Worm (Caenorhabditis elegans) whole organism, L4 larva: Measurements from ENCODE around the gene rbd-1.
"Not testable (repeated sequence)": the region's sequence is repeated elsewhere in the genome, so short reads cannot be mapped to it uniquely, and the experiment has no call there.

Experiments used
- D1046.2 ChIP-seq: fragments of 200-800 bp; sonication (Bioruptor generic); IDR thresholded peaks from 2 replicates; pipeline ENCODE4 v1.3.6; 2022; ENCODE audit warnings: missing genetic modification characterization, missing compliant biosample characterization
- F10B5.3 ChIP-seq: sonication (generic microtip); optimal IDR thresholded peaks from 2 replicates; lab custom pipeline; 2016; ENCODE audit warnings: mild to moderate bottlenecking, missing genetic modification characterization, missing compliant biosample characterization
- F26F4.8 ChIP-seq: fragments of 200-800 bp; sonication (Bioruptor generic); conservative IDR thresholded peaks from 2 replicates; pipeline ENCODE4 v1.3.6; 2022; ENCODE audit warnings: missing genetic modification characterization, missing compliant biosample characterization
- Y75B8A.6 ChIP-seq: fragments of 200-800 bp; sonication (Bioruptor generic); IDR thresholded peaks from 2 replicates; pipeline ENCODE4 v1.3.6; 2022; ENCODE audit warnings: missing genetic modification reagents, missing genetic modification characterization, missing compliant biosample characterization
- ceh-20 ChIP-seq: fragments of 200-800 bp; sonication (Bioruptor generic); IDR thresholded peaks from 2 replicates; pipeline ENCODE4 v1.3.6; 2022; ENCODE audit warnings: missing genetic modification reagents, missing genetic modification characterization, missing compliant biosample characterization
- daf-12 ChIP-seq: fragments of 150-350 bp; optimal IDR thresholded peaks from 2 replicates; lab custom pipeline; 2014; ENCODE audit warnings: missing biosample characterization, missing genetic modification reagents, missing genetic modification characterization
- daf-16 ChIP-seq, 3 experiments: sonication (generic microtip); optimal IDR thresholded peaks; 2 replicates each; lab custom pipeline; 2016 to 2017; ENCODE audit warnings: missing genetic modification characterization in 3 of 3, missing genetic modification reagents in 3 of 3, mild to moderate bottlenecking in 2 of 3, missing compliant biosample characterization in 2 of 3, missing biosample characterization in 1 of 3, moderate library complexity in 1 of 3
- dmd-6 ChIP-seq: fragments of 200-800 bp; sonication (Bioruptor generic); IDR thresholded peaks from 2 replicates; pipeline ENCODE4 v1.3.6; 2022; ENCODE audit warnings: missing genetic modification reagents, missing genetic modification characterization, missing compliant biosample characterization
- dmd-8 ChIP-seq: fragments of 200-800 bp; sonication (Bioruptor generic); IDR thresholded peaks from 2 replicates; pipeline ENCODE4 v1.3.6; 2022; ENCODE audit warnings: missing genetic modification characterization, missing compliant biosample characterization
- dpl-1 ChIP-seq: fragments of 150-350 bp; optimal IDR thresholded peaks from 2 replicates; lab custom pipeline; 2014; ENCODE audit warnings: missing biosample characterization, missing genetic modification reagents, missing genetic modification characterization
- dve-1 ChIP-seq: sonication (generic microtip); optimal IDR thresholded peaks from 2 replicates; lab custom pipeline; 2017; ENCODE audit warnings: antibody characterized with exemption, mild to moderate bottlenecking, missing genetic modification characterization, missing compliant biosample characterization; ENCODE audit not compliant: insufficient read depth
- fos-1 ChIP-seq: fragments of 150-350 bp; optimal IDR thresholded peaks from 2 replicates; lab custom pipeline; 2014; ENCODE audit warnings: missing biosample characterization, missing genetic modification characterization
- hlh-11 ChIP-seq: fragments of 200-800 bp; sonication (Bioruptor generic); optimal IDR thresholded peaks from 2 replicates; lab custom pipeline; 2018; ENCODE audit warnings: mild to moderate bottlenecking, missing genetic modification characterization, missing compliant biosample characterization
- hlh-30 ChIP-seq: sonication (generic microtip); optimal IDR thresholded peaks from 2 replicates; lab custom pipeline; 2017; ENCODE audit warnings: antibody characterized with exemption, mild to moderate bottlenecking, missing genetic modification characterization, missing compliant biosample characterization; ENCODE audit not compliant: insufficient read depth
- hmg-1.1 ChIP-seq: fragments of 200-800 bp; sonication (Bioruptor generic); IDR thresholded peaks from 2 replicates; pipeline ENCODE4 v1.3.6; 2022; ENCODE audit warnings: missing genetic modification reagents, missing genetic modification characterization, missing compliant biosample characterization
- lin-1 ChIP-seq: fragments of 200-800 bp; sonication (Bioruptor generic); IDR thresholded peaks from 2 replicates; pipeline ENCODE4 v1.3.6; 2022; ENCODE audit warnings: missing genetic modification reagents, missing genetic modification characterization, missing compliant biosample characterization
- lin-15B ChIP-seq: fragments of 150-350 bp; sonication (generic microtip); optimal IDR thresholded peaks from 3 replicates; lab custom pipeline; 2014; ENCODE audit warnings: missing biosample characterization, missing genetic modification characterization
- lin-29 ChIP-seq: fragments of 200-800 bp; sonication (Bioruptor generic); IDR thresholded peaks from 2 replicates; pipeline ENCODE4 v1.3.6; 2022; ENCODE audit warnings: missing genetic modification reagents, missing genetic modification characterization, missing compliant biosample characterization
- lin-38 ChIP-seq: fragments of 200-800 bp; sonication (Bioruptor generic); IDR thresholded peaks from 2 replicates; pipeline ENCODE4 v1.3.6; 2022; ENCODE audit warnings: missing genetic modification reagents, missing genetic modification characterization, missing compliant biosample characterization
- lsy-2 ChIP-seq, 2 experiments: fragments of 150-350 bp in 1 of 2; sonication (generic microtip) in 1 of 2; optimal IDR thresholded peaks; 2 replicates each; lab custom pipeline; 2014 to 2017; ENCODE audit warnings: missing biosample characterization in 2 of 2, missing genetic modification characterization in 2 of 2
- madf-5 ChIP-seq, 2 experiments: fragments of 200-800 bp; sonication (Bioruptor generic); IDR thresholded peaks; 2 replicates each; pipeline ENCODE4 v1.3.6; 2022; ENCODE audit warnings: missing compliant biosample characterization in 2 of 2, missing genetic modification characterization in 2 of 2
- mxl-3 ChIP-seq: fragments of 200-800 bp; sonication (Bioruptor generic); optimal IDR thresholded peaks from 2 replicates; lab custom pipeline; 2018; ENCODE audit warnings: mild to moderate bottlenecking, missing genetic modification characterization, missing compliant biosample characterization
- nhr-10 ChIP-seq: fragments of 150-350 bp; optimal IDR thresholded peaks from 2 replicates; lab custom pipeline; 2014; ENCODE audit warnings: missing biosample characterization, missing genetic modification characterization
- nhr-111 ChIP-seq: fragments of 200-800 bp; sonication (Bioruptor generic); optimal IDR thresholded peaks from 2 replicates; lab custom pipeline; 2018; ENCODE audit warnings: mild to moderate bottlenecking, missing genetic modification characterization, missing compliant biosample characterization
- nhr-28 ChIP-seq: fragments of 150-350 bp; optimal IDR thresholded peaks from 2 replicates; lab custom pipeline; 2014; ENCODE audit warnings: missing biosample characterization, missing genetic modification characterization
- nhr-76 ChIP-seq: fragments of 150-350 bp; optimal IDR thresholded peaks from 2 replicates; lab custom pipeline; 2014; ENCODE audit warnings: missing biosample characterization, missing genetic modification characterization
- nhr-77 ChIP-seq: fragments of 150-350 bp; optimal IDR thresholded peaks from 2 replicates; lab custom pipeline; 2014; ENCODE audit warnings: missing biosample characterization, missing genetic modification characterization
- pha-4 ChIP-seq, 2 experiments: fragments of 150-350 bp in 1 of 2; fragments of 200-800 bp in 1 of 2; sonication (Bioruptor generic) in 1 of 2; IDR thresholded peaks in 1 of 2; optimal IDR thresholded peaks in 1 of 2; 2 replicates each; pipeline versions ENCODE4 v1.3.6 to Lab custom; 2014 to 2022; ENCODE audit warnings: missing genetic modification characterization in 2 of 2, missing genetic modification reagents in 2 of 2, missing biosample characterization in 1 of 2, missing compliant biosample characterization in 1 of 2
- pqm-1 ChIP-seq: sonication (generic microtip); optimal IDR thresholded peaks from 2 replicates; lab custom pipeline; 2017; ENCODE audit warnings: missing biosample characterization, missing genetic modification characterization
- rbr-2 ChIP-seq: sonication (generic microtip); optimal IDR thresholded peaks from 2 replicates; lab custom pipeline; 2016; ENCODE audit warnings: missing genotype, missing genetic modification characterization, missing compliant biosample characterization
- saeg-2 ChIP-seq: fragments of 200-800 bp; sonication (Bioruptor generic); IDR thresholded peaks from 2 replicates; pipeline ENCODE4 v1.3.6; 2022; ENCODE audit warnings: missing genetic modification reagents, missing genetic modification characterization, missing compliant biosample characterization
- snpc-4 ChIP-seq: fragments of 150-350 bp; optimal IDR thresholded peaks from 2 replicates; lab custom pipeline; 2014; ENCODE audit warnings: missing biosample characterization, missing genetic modification characterization
- spr-3 ChIP-seq: fragments of 200-800 bp; sonication (Bioruptor generic); optimal IDR thresholded peaks from 2 replicates; lab custom pipeline; 2018; ENCODE audit warnings: mild to moderate bottlenecking, missing genetic modification characterization, missing compliant biosample characterization
- tra-1 ChIP-seq: fragments of 200-800 bp; sonication (Bioruptor generic); IDR thresholded peaks from 2 replicates; pipeline ENCODE4 v1.3.6; 2022; ENCODE audit warnings: missing genetic modification reagents, missing genetic modification characterization, missing compliant biosample characterization
- ztf-11 ChIP-seq: fragments of 150-350 bp; optimal IDR thresholded peaks from 2 replicates; lab custom pipeline; 2014; ENCODE audit warnings: missing biosample characterization, missing genetic modification characterization

Gene rbd-1

ce11 chrIV:12724641-12725040 is at the start of gene rbd-1, which contains the start of gene T23F6.3 (continued):
- TF ChIP-seq daf-16 (GFP tag; optimal IDR thresholded peaks at IDR 0.05; lab: Kevin White, UChicago), result peak in 1 of 2 experiments; percentile 4
- peak; percentile 35 for TF ChIP-seq daf-16 (tag; optimal IDR thresholded peaks at IDR 0.05; lab: Kevin White, UChicago)
- TF ChIP-seq hmg-1.1, result peak; percentile 75
- TF ChIP-seq lsy-2 (tag; optimal IDR thresholded peaks at IDR 0.05; lab: Kevin White, UChicago), result peak; percentile 15 to 92
- TF ChIP-seq dpl-1 (GFP tag; lab: Kevin White, UChicago), result peak; percentile 99
- TF ChIP-seq madf-5 (GFP tag; IDR thresholded peaks at IDR 0.05; lab: Robert Waterston, UW), result no peak
- peak; percentile 78 for TF ChIP-seq hlh-30 (tag; lab: Kevin White, UChicago)
- no peak for TF ChIP-seq dmd-8
- TF ChIP-seq lin-1 (GFP tag; lab: Robert Waterston, UW), result peak; percentile 36; the same call in 1 of the 2 replicates
- TF ChIP-seq lin-15B (tag; lab: Kevin White, UChicago), result no peak
- TF ChIP-seq saeg-2, result no peak
- no peak for TF ChIP-seq F10B5.3
- TF ChIP-seq ceh-20 (GFP tag; lab: Robert Waterston, UW), result peak; percentile 49; the same call in 1 of the 2 replicates
- no peak for TF ChIP-seq daf-12 (tag; lab: Kevin White, UChicago)
- TF ChIP-seq D1046.2 (GFP tag; lab: Robert Waterston, UW), result no peak
- peak; percentile 52; the same call in 1 of the 2 replicates for TF ChIP-seq dmd-6 (GFP tag; lab: Robert Waterston, UW)
- TF ChIP-seq rbr-2 (tag; lab: Kevin White, UChicago), result peak; percentile 67
- peak; percentile 40; the same call in 1 of the 2 replicates for TF ChIP-seq tra-1 (GFP tag; lab: Robert Waterston, UW)
- TF ChIP-seq lin-29 (GFP tag; lab: Robert Waterston, UW), result no peak
- TF ChIP-seq Y75B8A.6 (GFP tag; lab: Robert Waterston, UW), result no peak
- TF ChIP-seq fos-1 (tag; lab: Kevin White, UChicago), result no peak
- TF ChIP-seq lin-38, result peak; percentile 83
- TF ChIP-seq pha-4 (GFP tag; IDR thresholded peaks at IDR 0.05; lab: Robert Waterston, UW), result peak; percentile 54; the same call in 1 of the 2 replicates
- TF ChIP-seq pha-4 (tag; optimal IDR thresholded peaks at IDR 0.05; lab: Kevin White, UChicago), result peak; percentile 83
- no peak for TF ChIP-seq ztf-11 (tag; lab: Kevin White, UChicago)
- peak; percentile 80 for TF ChIP-seq nhr-77 (tag; lab: Kevin White, UChicago)
- peak; percentile 66 for TF ChIP-seq hlh-11 (tag; lab: Kevin White, UChicago)
- TF ChIP-seq dve-1 (tag; lab: Kevin White, UChicago), result peak; percentile 82
- peak; percentile 14 for TF ChIP-seq spr-3
- no peak for TF ChIP-seq nhr-111
- TF ChIP-seq nhr-28, result peak; percentile 77
- peak; percentile 6 for TF ChIP-seq pqm-1 (tag; lab: Kevin White, UChicago)
- TF ChIP-seq F26F4.8 (GFP tag; lab: Robert Waterston, UW), result no peak
- TF ChIP-seq nhr-10, result no peak

ce11 chrIV:12677137-12677536 is 47.6 kb upstream of the rbd-1 start, which contains the start of gene T23B5.6:
Gene T23B5.6, minus strand, starts transcription at chrIV:12677237.
- TF ChIP-seq hlh-11 (tag; lab: Kevin White, UChicago); nhr-76 (tag; lab: Kevin White, UChicago); mxl-3 (GFP tag; lab: Kevin White, UChicago): not testable (repeated sequence)

ce11 chrIV:12684341-12684740 is 40.4 kb upstream of the rbd-1 start, which contains the start of gene prmt-9:
Gene prmt-9, minus strand, starts transcription at chrIV:12684378.
- TF ChIP-seq snpc-4 (tag; lab: Kevin White, UChicago), result no peak
- peak; percentile 68 for TF ChIP-seq dpl-1 (GFP tag; lab: Kevin White, UChicago)
- peak in 1 of 2 experiments; percentile 16 for TF ChIP-seq lsy-2 (tag; optimal IDR thresholded peaks at IDR 0.05; lab: Kevin White, UChicago)
- TF ChIP-seq, all 104 proteins: peak for 2
